Worm (Caenorhabditis elegans): Measurements from ENCODE around the gene ncx-3.

ncx-3 gene

DNA sequence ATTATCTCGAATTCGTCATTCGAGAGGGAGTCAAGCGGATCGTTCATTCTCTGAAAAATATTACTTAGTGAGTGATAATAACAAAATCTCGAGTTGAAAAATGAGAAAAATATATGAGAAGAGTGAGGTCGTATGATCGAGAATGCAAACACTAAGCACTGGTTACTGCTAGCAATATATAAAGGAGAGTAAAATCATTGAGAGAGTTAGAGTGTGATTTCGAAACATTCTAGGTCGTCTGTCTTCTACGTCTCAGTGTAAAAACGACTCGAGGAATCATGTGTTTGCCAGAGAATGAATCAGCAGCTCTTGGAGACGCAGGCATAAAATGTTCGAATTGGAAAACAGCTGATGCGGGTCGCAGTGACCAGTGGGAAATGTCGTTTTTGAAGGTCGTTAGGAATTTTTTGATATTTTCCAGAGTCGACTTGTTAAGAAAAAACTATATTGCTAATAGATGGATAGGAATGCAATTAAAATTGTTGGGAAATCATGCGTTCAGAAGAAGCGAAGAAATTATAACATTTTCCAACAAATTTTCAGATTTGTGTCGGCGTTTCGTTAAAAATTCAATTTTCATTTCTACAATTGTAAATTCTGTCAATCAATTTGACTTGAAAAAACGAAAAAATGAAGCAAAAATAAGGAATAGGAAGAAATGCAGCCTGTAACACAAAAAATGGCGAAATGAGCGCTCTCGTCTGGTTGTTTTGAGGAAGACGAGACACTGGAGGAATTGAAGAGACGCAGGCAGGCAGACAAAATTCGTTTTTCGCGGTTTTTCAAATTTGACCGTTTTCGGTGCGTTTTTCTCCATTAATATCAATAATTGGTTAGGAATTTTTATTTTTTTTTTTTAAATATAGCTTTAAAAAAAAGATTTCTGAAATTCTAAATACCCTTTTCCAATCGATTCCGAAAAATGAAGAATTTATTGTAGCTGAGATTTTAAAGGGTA lies 19.1 kb upstream of the ncx-3 start, which contains the start of gene allo-1:
Gene allo-1 (minus strand): TSS at position 51 of the 958 bp plus-strand sequence.
- no peak for TF ChIP-seq tab-1 (GFP tag; IDR thresholded peaks at IDR 0.05)
- no peak for TF ChIP-seq med-1 (GFP tag; optimal IDR thresholded peaks at IDR 0.05; ENCODE audit: insufficient read depth)
- TF ChIP-seq klf-2 (GFP tag; conservative IDR thresholded peaks at IDR 0.05) = no peak
- no peak for TF ChIP-seq ref-1 (GFP tag; conservative IDR thresholded peaks at IDR 0.05)
- TF ChIP-seq flt-1 (GFP tag; IDR thresholded peaks at IDR 0.05) = no peak
- TF ChIP-seq cog-1 (tag; optimal IDR thresholded peaks at IDR 0.05) = no peak
- no peak for TF ChIP-seq ztf-29 (GFP tag; IDR thresholded peaks at IDR 0.05)

ce11 chrIV:10698486-10698885 lies 18.0 kb upstream of the ncx-3 start:
- TF ChIP-seq T22C8.4 (GFP tag; IDR thresholded peaks at IDR 0.05) (no peak), klf-2 (GFP tag; conservative IDR thresholded peaks at IDR 0.05) (no peak), med-1 (GFP tag; optimal IDR thresholded peaks at IDR 0.05; ENCODE audit: insufficient read depth) (no peak), ztf-23 (GFP tag; IDR thresholded peaks at IDR 0.05) (no peak), tab-1 (GFP tag; IDR thresholded peaks at IDR 0.05) (0 out of 2 replicates have a peak, but pooled peaks have one; percentile 29)

- TF ChIP-seq ztf-29 (GFP tag; IDR thresholded peaks at IDR 0.05) = no peak
These were observed 17.4 kb upstream of the ncx-3 start for ce11 chrIV:10699000-10699399.

DNA sequence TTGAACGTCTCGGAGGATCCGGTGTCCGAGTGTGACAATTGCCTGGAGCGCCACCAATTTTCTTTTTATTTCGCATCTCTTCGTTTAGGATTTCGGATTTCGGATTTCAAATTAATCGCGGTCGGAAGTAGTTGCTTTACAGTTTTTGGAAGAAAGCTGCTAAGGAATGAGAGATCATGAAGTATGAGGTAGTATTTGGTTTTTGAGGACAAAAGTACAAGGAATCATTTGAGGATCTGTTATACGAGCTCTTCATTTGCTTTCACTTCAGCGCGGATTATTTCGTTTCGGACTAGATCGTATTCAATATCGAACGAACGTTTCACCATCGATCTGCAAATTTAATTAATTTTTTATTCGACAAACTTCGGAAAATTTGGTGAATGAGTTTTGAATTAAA lies 16.8 kb upstream of the ncx-3 start, which contains the start of gene R102.11:
Gene R102.11 (minus strand): TSS at position 101 of the 400 bp plus-strand sequence.
- TF ChIP-seq klf-2 (GFP tag; conservative IDR thresholded peaks at IDR 0.05) (no peak), med-1 (GFP tag; optimal IDR thresholded peaks at IDR 0.05; ENCODE audit: insufficient read depth) (no peak), tab-1 (GFP tag; IDR thresholded peaks at IDR 0.05) (no peak), T22C8.4 (GFP tag; IDR thresholded peaks at IDR 0.05) (no peak), cog-1 (tag; optimal IDR thresholded peaks at IDR 0.05) (no peak), ztf-23 (GFP tag; IDR thresholded peaks at IDR 0.05) (no peak), ztf-29 (GFP tag; IDR thresholded peaks at IDR 0.05) (no peak), flt-1 (GFP tag; IDR thresholded peaks at IDR 0.05) (no peak), ref-1 (GFP tag; conservative IDR thresholded peaks at IDR 0.05) (no peak)

DNA sequence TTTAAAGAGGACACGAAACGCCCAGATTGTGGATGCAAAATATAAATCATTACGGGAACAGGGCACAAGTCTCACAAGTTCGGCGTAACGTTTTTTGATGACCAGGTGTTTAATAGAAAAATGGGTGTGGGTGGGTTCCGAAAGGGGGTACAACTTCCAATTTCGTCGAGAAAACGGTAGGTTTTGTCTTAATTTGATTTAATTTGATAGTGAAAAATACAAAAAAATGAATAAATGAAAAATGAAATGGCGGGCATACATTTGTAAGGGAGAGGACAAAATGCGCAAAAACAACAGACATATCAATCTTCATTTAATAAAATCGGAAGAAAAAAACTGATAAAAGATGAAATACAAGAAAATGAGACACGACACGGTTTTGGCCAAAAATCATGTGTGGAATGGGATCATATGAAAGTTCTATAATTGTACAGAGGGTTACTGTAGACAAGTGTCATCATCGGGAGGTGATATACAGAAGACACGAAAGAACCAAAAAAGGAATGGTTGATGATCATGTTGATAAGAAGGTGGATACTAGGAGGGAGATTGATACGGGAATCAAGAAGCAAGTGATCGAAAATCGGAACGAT lies 14.5 kb upstream of the ncx-3 start:
- TF ChIP-seq T22C8.4 (GFP tag; IDR thresholded peaks at IDR 0.05) = no peak
- TF ChIP-seq ref-1 (GFP tag; conservative IDR thresholded peaks at IDR 0.05) = no peak

DNA sequence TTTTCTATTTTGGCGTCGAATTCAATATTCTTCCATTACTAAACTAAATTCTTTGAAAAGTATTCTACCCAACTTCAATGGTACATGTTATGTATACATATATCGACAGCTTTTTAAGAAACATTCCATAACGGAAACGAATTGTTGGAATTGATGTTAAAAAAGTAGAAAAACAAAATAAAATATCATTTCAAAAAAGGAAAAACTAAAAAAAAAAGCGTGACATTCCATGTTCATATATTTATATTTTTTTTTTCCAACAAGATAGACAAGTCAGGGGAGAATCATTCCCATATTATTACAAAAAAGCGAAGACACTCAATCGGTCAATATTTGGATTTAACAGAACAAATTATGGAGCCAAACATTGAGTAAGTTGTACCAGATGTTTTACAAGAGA lies 11.3 kb upstream of the ncx-3 start, which contains the start of gene R102.10:
Gene R102.10 (plus strand): TSS at position 301 of the 400 bp plus-strand sequence.
- TF ChIP-seq tab-1 (GFP tag; IDR thresholded peaks at IDR 0.05) = no peak
- TF ChIP-seq T22C8.4 (GFP tag; IDR thresholded peaks at IDR 0.05) = no peak
- no peak for TF ChIP-seq ztf-29 (GFP tag; IDR thresholded peaks at IDR 0.05)
- no peak for TF ChIP-seq ref-1 (GFP tag; conservative IDR thresholded peaks at IDR 0.05)
- TF ChIP-seq flt-1 (GFP tag; IDR thresholded peaks at IDR 0.05) = no peak
- TF ChIP-seq cog-1 (tag; optimal IDR thresholded peaks at IDR 0.05) = no peak
- no peak for TF ChIP-seq med-1 (GFP tag; optimal IDR thresholded peaks at IDR 0.05; ENCODE audit: insufficient read depth)
- TF ChIP-seq klf-2 (GFP tag; conservative IDR thresholded peaks at IDR 0.05) = no peak
- no peak for TF ChIP-seq ztf-23 (GFP tag; IDR thresholded peaks at IDR 0.05)

- TF ChIP-seq med-1 (GFP tag; optimal IDR thresholded peaks at IDR 0.05; ENCODE audit: insufficient read depth) (no peak), ztf-29 (GFP tag; IDR thresholded peaks at IDR 0.05) (no peak), ztf-23 (GFP tag; IDR thresholded peaks at IDR 0.05) (no peak), tab-1 (GFP tag; IDR thresholded peaks at IDR 0.05) (no peak), cog-1 (tag; optimal IDR thresholded peaks at IDR 0.05) (no peak), klf-2 (GFP tag; conservative IDR thresholded peaks at IDR 0.05) (no peak), T22C8.4 (GFP tag; IDR thresholded peaks at IDR 0.05) (no peak), ref-1 (GFP tag; conservative IDR thresholded peaks at IDR 0.05) (no peak), flt-1 (GFP tag; IDR thresholded peaks at IDR 0.05) (no peak)
These were observed 10.4 kb upstream of the ncx-3 start, which contains the start of gene R102.6 for ce11 chrIV:10706090-10706489. Gene R102.6, minus strand, starts transcription at chrIV:10706190.

DNA sequence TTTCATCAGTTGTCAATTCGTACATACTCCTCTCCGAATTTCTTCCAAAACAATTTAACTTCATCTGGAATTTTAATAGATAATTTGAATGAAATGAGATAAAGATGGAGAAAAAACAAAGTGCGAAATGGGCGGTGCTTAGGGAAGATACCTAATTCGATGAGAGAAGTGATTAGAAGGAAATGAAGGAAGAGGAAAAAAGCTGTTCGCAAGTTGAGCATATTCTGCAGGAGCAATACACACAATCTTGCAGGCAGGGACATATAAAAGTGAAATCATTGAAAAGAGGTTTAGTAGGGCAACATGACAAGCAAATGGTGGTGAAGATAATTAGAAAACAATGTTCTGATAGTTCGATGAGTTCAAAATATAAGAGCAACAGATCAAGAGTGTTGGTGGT lies 4.7 kb upstream of the ncx-3 start, which contains the start of gene glb-21:
Gene glb-21 (minus strand): TSS at position 66 of the 400 bp plus-strand sequence.
- TF ChIP-seq ztf-23 (GFP tag; IDR thresholded peaks at IDR 0.05) = no peak
- no peak for TF ChIP-seq T22C8.4 (GFP tag; IDR thresholded peaks at IDR 0.05)
- no peak for TF ChIP-seq ref-1 (GFP tag; conservative IDR thresholded peaks at IDR 0.05)
- TF ChIP-seq tab-1 (GFP tag; IDR thresholded peaks at IDR 0.05) = no peak
- TF ChIP-seq med-1 (GFP tag; optimal IDR thresholded peaks at IDR 0.05; ENCODE audit: insufficient read depth) = no peak
- TF ChIP-seq ztf-29 (GFP tag; IDR thresholded peaks at IDR 0.05) = no peak
- no peak for TF ChIP-seq klf-2 (GFP tag; conservative IDR thresholded peaks at IDR 0.05)
- no peak for TF ChIP-seq cog-1 (tag; optimal IDR thresholded peaks at IDR 0.05)
- no peak for TF ChIP-seq flt-1 (GFP tag; IDR thresholded peaks at IDR 0.05)

DNA sequence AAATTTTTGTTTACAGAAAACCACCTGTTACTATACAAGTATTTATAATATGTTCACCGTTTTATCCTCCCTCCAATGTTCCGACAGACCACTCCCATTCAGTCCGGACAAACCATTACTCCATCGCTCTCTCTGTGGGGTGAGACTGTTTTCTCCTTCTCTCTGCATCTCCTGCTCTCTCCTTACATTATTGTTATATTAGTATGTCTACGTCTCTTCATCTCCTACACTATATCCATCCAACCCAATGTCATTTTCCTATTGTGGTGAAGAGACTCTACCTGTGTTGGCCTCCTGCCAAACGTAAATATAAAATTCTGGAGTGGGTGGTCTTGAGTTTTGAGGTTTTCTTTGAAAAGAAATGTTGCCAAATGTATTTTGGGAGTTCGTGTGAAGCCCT lies 1.9 kb upstream of the ncx-3 start:
- TF ChIP-seq ztf-23 (GFP tag; IDR thresholded peaks at IDR 0.05) = no peak
- no peak for TF ChIP-seq ztf-29 (GFP tag; IDR thresholded peaks at IDR 0.05)
- no peak for TF ChIP-seq klf-2 (GFP tag; conservative IDR thresholded peaks at IDR 0.05)
- TF ChIP-seq cog-1 (tag; optimal IDR thresholded peaks at IDR 0.05) = no peak
- no peak for TF ChIP-seq ref-1 (GFP tag; conservative IDR thresholded peaks at IDR 0.05)
- no peak for TF ChIP-seq med-1 (GFP tag; optimal IDR thresholded peaks at IDR 0.05; ENCODE audit: insufficient read depth)
- TF ChIP-seq flt-1 (GFP tag; IDR thresholded peaks at IDR 0.05) = no peak
- TF ChIP-seq tab-1 (GFP tag; IDR thresholded peaks at IDR 0.05) = no peak
- TF ChIP-seq T22C8.4 (GFP tag; IDR thresholded peaks at IDR 0.05) = no peak

All from whole organism, midembryonic.